Worm (Caenorhabditis elegans): ENCODE measurements around the gene cyp-25A3.

The cyp-25A3 gene

ce11 chrIII:3814421-3814820, 25.1 kb downstream of the cyp-25A3 start:
- TF ChIP-seq nhr-237 (tag; optimal IDR thresholded peaks at IDR 0.05) (no peak), nhr-76 (tag; optimal IDR thresholded peaks at IDR 0.05) (no peak), mep-1 (tag; optimal IDR thresholded peaks at IDR 0.05) (no peak)

ce11 chrIII:3812369-3812993, 27.1 kb downstream of the cyp-25A3 start:
- TF ChIP-seq tbx-8 (GFP tag; optimal IDR thresholded peaks at IDR 0.05) (no peak), lin-13 (tag; optimal IDR thresholded peaks at IDR 0.05) (no peak), nhr-28 (tag; optimal IDR thresholded peaks at IDR 0.05) (no peak), nhr-76 (tag; optimal IDR thresholded peaks at IDR 0.05) (no peak), nhr-2 (tag; optimal IDR thresholded peaks at IDR 0.05) (no peak), sem-2 (GFP tag; optimal IDR thresholded peaks at IDR 0.05) (no peak), unc-120 (tag; optimal IDR thresholded peaks at IDR 0.05; ENCODE audit: poor library complexity, severe bottlenecking) (no peak), elt-3 (tag; optimal IDR thresholded peaks at IDR 0.05) (no peak), mep-1 (tag; optimal IDR thresholded peaks at IDR 0.05) (no peak), lin-32 (GFP tag; optimal IDR thresholded peaks at IDR 0.05) (no peak), mab-5 (tag; optimal IDR thresholded peaks at IDR 0.05) (no peak), unc-39 (tag; optimal IDR thresholded peaks at IDR 0.05) (no peak), hlh-1 (tag; optimal IDR thresholded peaks at IDR 0.05) (no peak), elt-1 (tag; optimal IDR thresholded peaks at IDR 0.05; ENCODE audit: borderline replicate concordance, insufficient read depth) (no peak), ztf-11 (tag; optimal IDR thresholded peaks at IDR 0.05) (no peak), lsy-2 (tag; optimal IDR thresholded peaks at IDR 0.05) (no peak), ces-1 (GFP tag; optimal IDR thresholded peaks at IDR 0.05) (no peak), mls-2 (tag; optimal IDR thresholded peaks at IDR 0.05) (no peak)

ce11 chrIII:3811375-3811924, 28.1 kb downstream of the cyp-25A3 start:
- TF ChIP-seq cnd-1 (tag; optimal IDR thresholded peaks at IDR 0.05) (no peak), lin-13 (tag; optimal IDR thresholded peaks at IDR 0.05) (no peak), tbx-8 (GFP tag; optimal IDR thresholded peaks at IDR 0.05) (no peak), hlh-1 (tag; optimal IDR thresholded peaks at IDR 0.05) (no peak), mab-5 (tag; optimal IDR thresholded peaks at IDR 0.05) (no peak), nhr-237 (tag; optimal IDR thresholded peaks at IDR 0.05) (no peak), nhr-2 (tag; optimal IDR thresholded peaks at IDR 0.05) (no peak), pha-4 (tag; optimal IDR thresholded peaks at IDR 0.05) (no peak), snpc-4 (tag; optimal IDR thresholded peaks at IDR 0.05) (no peak), M03D4.4 (tag; optimal IDR thresholded peaks at IDR 0.05) (no peak), ces-1 (GFP tag; optimal IDR thresholded peaks at IDR 0.05) (no peak), sptf-1 (tag; optimal IDR thresholded peaks at IDR 0.05) (no peak), zip-8 (tag; optimal IDR thresholded peaks at IDR 0.05) (no peak), elt-1 (tag; optimal IDR thresholded peaks at IDR 0.05; ENCODE audit: borderline replicate concordance, insufficient read depth) (no peak), lin-32 (GFP tag; optimal IDR thresholded peaks at IDR 0.05) (no peak)

ce11 chrIII:3809008-3809407, 30.5 kb downstream of the cyp-25A3 start, which contains the start of gene toh-1:
TSS of gene toh-1 (minus strand) at chrIII:3809030.
- TF ChIP-seq lin-32 (GFP tag; optimal IDR thresholded peaks at IDR 0.05): no peak
- TF ChIP-seq flh-1 (GFP tag; optimal IDR thresholded peaks at IDR 0.05): no peak
- no peak for TF ChIP-seq ceh-39 (tag; optimal IDR thresholded peaks at IDR 0.05)
- TF ChIP-seq mab-5 (tag; optimal IDR thresholded peaks at IDR 0.05): no peak
- TF ChIP-seq sptf-1 (tag; optimal IDR thresholded peaks at IDR 0.05): no peak
- TF ChIP-seq blmp-1 (tag; optimal IDR thresholded peaks at IDR 0.05): no peak
- no peak for TF ChIP-seq nhr-12 (tag; optimal IDR thresholded peaks at IDR 0.05)
- TF ChIP-seq unc-62 (GFP tag; optimal IDR thresholded peaks at IDR 0.05): no peak
- TF ChIP-seq nhr-28 (tag; optimal IDR thresholded peaks at IDR 0.05): no peak

ce11 chrIII:3807590-3807989, 31.9 kb downstream of the cyp-25A3 start:
- TF ChIP-seq blmp-1 (tag; optimal IDR thresholded peaks at IDR 0.05) (peak; percentile 60), elt-3 (tag; optimal IDR thresholded peaks at IDR 0.05) (no peak)

- no peak for TF ChIP-seq nhr-28 (tag; optimal IDR thresholded peaks at IDR 0.05)
- TF ChIP-seq mep-1 (tag; optimal IDR thresholded peaks at IDR 0.05): no peak
Observed at ce11 chrIII:3806883-3807282, 32.7 kb downstream of the cyp-25A3 start.

Measured in whole organism, mixed stage, embryonic.